Fruit fly (Drosophila melanogaster) Kc167 (cell line): Measurements from ENCODE around the gene CG16964.

ENCODE experiments used
- h ChIP-seq: fragments of >200 bp; optimal IDR thresholded peaks from 3 replicates; lab custom pipeline; 2018; ENCODE audit warnings: missing external identifiers
- psq ChIP-seq: fragments of >200 bp; optimal IDR thresholded peaks from 2 replicates; lab custom pipeline; 2017; ENCODE audit warnings: missing external identifiers
- ttk ChIP-seq: sonication (Bioruptor generic); optimal IDR thresholded peaks from 2 replicates; lab custom pipeline; 2017; ENCODE audit warnings: missing external identifiers

dm6 chr2L:11937669-11938068 lies 10.1 kb upstream of the CG16964 start, which contains the start of gene Or33c:
- TF ChIP-seq psq (lab: Kevin White, UChicago), result no peak
- no peak for TF ChIP-seq h (lab: Kevin White, UChicago)
- TF ChIP-seq ttk (lab: Kevin White, UChicago), result no peak
